Worm (Caenorhabditis elegans) whole organism, late embryonic: ENCODE results near the gene irld-34.

Experiments
- C08G9.2 ChIP-seq: sonication (generic microtip); optimal IDR thresholded peaks from 2 replicates; lab custom pipeline; 2016; ENCODE audit warnings: mild to moderate bottlenecking, missing genetic modification characterization, moderate library complexity, missing compliant biosample characterization
- F13H6.1 ChIP-seq: sonication (generic microtip); optimal IDR thresholded peaks from 2 replicates; lab custom pipeline; 2016; ENCODE audit warnings: missing genetic modification characterization, missing compliant biosample characterization
- ahr-1 ChIP-seq: sonication (generic microtip); optimal IDR thresholded peaks from 2 replicates; lab custom pipeline; 2016; ENCODE audit warnings: missing genetic modification characterization, missing compliant biosample characterization
- ceh-45 ChIP-seq: fragments of 200-800 bp; sonication (Bioruptor generic); IDR thresholded peaks from 2 replicates; pipeline ENCODE4 v1.3.6; 2022; ENCODE audit warnings: missing genetic modification reagents, missing genetic modification characterization, missing compliant biosample characterization
- elt-2 ChIP-seq: sonication (generic microtip); optimal IDR thresholded peaks from 2 replicates; lab custom pipeline; 2016; ENCODE audit warnings: missing genetic modification reagents, missing genetic modification characterization, missing compliant biosample characterization
- hlh-15 ChIP-seq: sonication (generic microtip); optimal IDR thresholded peaks from 2 replicates; lab custom pipeline; 2016; ENCODE audit warnings: missing genetic modification characterization, missing compliant biosample characterization
- hlh-30 ChIP-seq: sonication (generic microtip); optimal IDR thresholded peaks from 2 replicates; lab custom pipeline; 2017; ENCODE audit warnings: antibody characterized with exemption, missing genetic modification characterization, missing compliant biosample characterization; ENCODE audit not compliant: insufficient read depth
- lin-11 ChIP-seq: fragments of 200-800 bp; sonication (Bioruptor generic); optimal IDR thresholded peaks from 2 replicates; lab custom pipeline; 2018; ENCODE audit warnings: mild to moderate bottlenecking, missing genetic modification characterization, missing compliant biosample characterization
- nfya-1 ChIP-seq: sonication (generic microtip); optimal IDR thresholded peaks from 2 replicates; lab custom pipeline; 2017; ENCODE audit warnings: missing genetic modification characterization, mild to moderate bottlenecking, missing compliant biosample characterization, antibody characterized with exemption, moderate library complexity
- pag-3 ChIP-seq: sonication (generic microtip); optimal IDR thresholded peaks from 2 replicates; lab custom pipeline; 2016; ENCODE audit warnings: missing compliant biosample characterization, missing genetic modification characterization, borderline replicate concordance
- pqm-1 ChIP-seq: sonication (generic microtip); optimal IDR thresholded peaks from 2 replicates; lab custom pipeline; 2016; ENCODE audit warnings: missing genetic modification characterization, missing compliant biosample characterization
- tbx-2 ChIP-seq: sonication (generic microtip); optimal IDR thresholded peaks from 2 replicates; lab custom pipeline; 2016; ENCODE audit warnings: missing genetic modification characterization, missing compliant biosample characterization
- ttx-3 ChIP-seq: sonication (generic microtip); optimal IDR thresholded peaks from 2 replicates; lab custom pipeline; 2016; ENCODE audit warnings: missing genetic modification reagents, missing genetic modification characterization, missing compliant biosample characterization

- TF ChIP-seq hlh-30 (tag; lab: Kevin White, UChicago) (no peak), tbx-2 (tag; lab: Kevin White, UChicago) (no peak), pqm-1 (no peak), ahr-1 (tag; lab: Kevin White, UChicago) (no peak), hlh-15 (tag; lab: Kevin White, UChicago) (no peak), lin-11 (tag; lab: Kevin White, UChicago) (no peak), nfya-1 (no peak), C08G9.2 (tag; lab: Kevin White, UChicago) (no peak), pag-3 (no peak), ceh-45 (GFP tag; lab: Robert Waterston, UW) (no peak), elt-2 (no peak), F13H6.1 (tag; lab: Kevin White, UChicago) (no peak), ttx-3 (tag; lab: Kevin White, UChicago) (no peak)
Observed at ce11 chrIII:9115745-9116144, 39.1 kb upstream of the irld-34 start.
